Fruit fly (Drosophila melanogaster) whole organism, pupa: ENCODE measurements around the gene Abl.

ENCODE experiments used
- CG10348 ChIP-seq: fragments of 200-800 bp; sonication (Bioruptor generic); IDR thresholded peaks from 2 replicates; pipeline ENCODE4 v1.3.6; 2022; ENCODE audit warnings: missing biosample characterization, missing genetic modification characterization
- CG17806 ChIP-seq: fragments of 200-800 bp; sonication (Bioruptor generic); optimal IDR thresholded peaks from 2 replicates; lab custom pipeline; 2018; ENCODE audit warnings: missing biosample characterization, mild to moderate bottlenecking, missing genetic modification characterization, moderate library complexity

dm6 chr3L:16666429-16667005 is 18.8 kb upstream of the Abl start:
- no peak for TF ChIP-seq CG17806 (tag; lab: Kevin White, UChicago)
- no peak for TF ChIP-seq CG10348 (GFP tag; lab: Robert Waterston, UW)
